Worm (Caenorhabditis elegans) whole organism, mixed stage, embryonic: ENCODE results near the gene W04H10.5.
A peak's percentile ranks its signal among the peaks of the same experiment; 100 is the strongest.

ENCODE experiments used
- blmp-1 ChIP-seq: fragments of 150-350 bp; optimal IDR thresholded peaks from 2 replicates; lab custom pipeline; 2014; ENCODE audit warnings: missing biosample characterization, missing genetic modification characterization
- elt-3 ChIP-seq: fragments of 150-350 bp; optimal IDR thresholded peaks from 2 replicates; lab custom pipeline; 2014; ENCODE audit warnings: missing biosample characterization, missing genetic modification characterization
- ham-2 ChIP-seq: fragments of 200-800 bp; sonication (Bioruptor generic); optimal IDR thresholded peaks from 2 replicates; lab custom pipeline; 2018; ENCODE audit warnings: mild to moderate bottlenecking, missing genetic modification characterization, missing compliant biosample characterization
- mep-1 ChIP-seq: fragments of 150-350 bp; optimal IDR thresholded peaks from 2 replicates; lab custom pipeline; 2017; ENCODE audit warnings: missing biosample characterization, missing genetic modification reagents, missing genetic modification characterization, inconsistent platforms
- nhr-28 ChIP-seq: fragments of 150-350 bp; optimal IDR thresholded peaks from 2 replicates; lab custom pipeline; 2014; ENCODE audit warnings: missing biosample characterization, missing genetic modification characterization
- snpc-4 ChIP-seq: fragments of 150-350 bp; optimal IDR thresholded peaks from 2 replicates; lab custom pipeline; 2014; ENCODE audit warnings: missing biosample characterization, missing genetic modification characterization
- unc-39 ChIP-seq: fragments of 150-350 bp; optimal IDR thresholded peaks from 2 replicates; lab custom pipeline; 2014; ENCODE audit warnings: missing biosample characterization, missing genetic modification characterization
- unc-62 ChIP-seq: fragments of 150-350 bp; optimal IDR thresholded peaks from 2 replicates; lab custom pipeline; 2014; ENCODE audit warnings: missing biosample characterization, missing genetic modification reagents, missing genetic modification characterization
- zip-8 ChIP-seq: fragments of 150-350 bp; optimal IDR thresholded peaks from 2 replicates; lab custom pipeline; 2014; ENCODE audit warnings: missing biosample characterization, missing genetic modification characterization

- TF ChIP-seq zip-8 (no peak), snpc-4 (no peak), ham-2 (GFP tag; lab: Kevin White, UChicago) (no peak), nhr-28 (tag; lab: Kevin White, UChicago) (no peak), mep-1 (tag; lab: Kevin White, UChicago) (peak; percentile 53), blmp-1 (tag; lab: Kevin White, UChicago) (no peak), elt-3 (tag; lab: Kevin White, UChicago) (no peak), unc-39 (tag; lab: Kevin White, UChicago) (no peak), unc-62 (GFP tag; lab: Kevin White, UChicago) (peak; percentile 42)
Measured at ce11 chrII:625926-626325, 19.8 kb downstream of the W04H10.5 start.
